Fruit fly (Drosophila melanogaster): ENCODE measurements around the gene Or2a.

DNA sequence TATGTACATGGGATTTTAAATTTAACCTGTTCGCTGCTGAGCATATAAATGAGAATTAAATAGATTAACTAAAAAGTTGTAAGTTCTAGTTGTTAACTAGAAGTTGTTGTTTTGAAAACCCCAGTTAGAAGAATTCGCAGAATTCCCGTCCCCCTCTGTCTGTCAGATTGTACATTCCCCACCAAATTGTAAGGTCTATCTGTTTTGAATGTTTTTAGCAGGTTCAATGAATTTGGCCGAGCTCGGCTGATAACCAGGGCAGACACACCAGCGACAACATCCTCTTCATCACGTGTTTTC, 47.8 kb upstream of the Or2a start:
- TF ChIP-seq D1 (tag; optimal IDR thresholded peaks at IDR 0.05) (no peak), rn (GFP tag; IDR thresholded peaks at IDR 0.05) (no peak), CG4496 (GFP tag; IDR thresholded peaks at IDR 0.05) (no peak), Pif1A (GFP tag; optimal IDR thresholded peaks at IDR 0.05) (no peak), CG34367 (tag; optimal IDR thresholded peaks at IDR 0.05) (no peak), CG14655 (GFP tag; optimal IDR thresholded peaks at IDR 0.05) (no peak), CG10348 (GFP tag; IDR thresholded peaks at IDR 0.05) (no peak), CG17806 (tag; optimal IDR thresholded peaks at IDR 0.05) (no peak), gl (tag; optimal IDR thresholded peaks at IDR 0.05) (no peak)
